Fruit fly (Drosophila melanogaster) whole organism, embryonic: Measurements from ENCODE around the gene Pgant7.

Experiments used
- ATbp ChIP-seq: fragments of 200-800 bp; sonication (Bioruptor generic); optimal IDR thresholded peaks from 2 replicates; lab custom pipeline; 2017; ENCODE audit warnings: missing biosample characterization, mild to moderate bottlenecking, missing genetic modification characterization, missing genetic modification reagents
- Abd-B ChIP-seq: fragments of 200-800 bp; sonication (Bioruptor generic); optimal IDR thresholded peaks from 2 replicates; lab custom pipeline; 2018; ENCODE audit warnings: missing biosample characterization, mild to moderate bottlenecking, missing genetic modification characterization, moderate library complexity
- CG10147 ChIP-seq: fragments of 200-800 bp; sonication (Bioruptor generic); optimal IDR thresholded peaks from 2 replicates; lab custom pipeline; 2019; ENCODE audit warnings: missing biosample characterization, mild to moderate bottlenecking, missing genetic modification characterization, moderate library complexity
- CG10979 ChIP-seq: fragments of 200-800 bp; sonication (Bioruptor generic); optimal IDR thresholded peaks from 2 replicates; lab custom pipeline; 2018; ENCODE audit warnings: missing biosample characterization, mild to moderate bottlenecking, missing genetic modification characterization, moderate library complexity
- CG1233 ChIP-seq: fragments of 200-800 bp; sonication (Bioruptor generic); optimal IDR thresholded peaks from 4 replicates; lab custom pipeline; 2018; ENCODE audit warnings: missing biosample characterization, mild to moderate bottlenecking, missing genetic modification characterization
- CG12391 ChIP-seq: fragments of 200-800 bp; sonication (Bioruptor generic); optimal IDR thresholded peaks from 3 replicates; lab custom pipeline; 2018; ENCODE audit warnings: missing biosample characterization, mild to moderate bottlenecking, missing genetic modification characterization, moderate library complexity
- CG13424 ChIP-seq: fragments of 200-800 bp; sonication (Bioruptor generic); optimal IDR thresholded peaks from 2 replicates; lab custom pipeline; 2019; ENCODE audit warnings: missing biosample characterization, mild to moderate bottlenecking, missing genetic modification characterization, moderate library complexity
- CG14667 ChIP-seq: fragments of 200-800 bp; sonication (Bioruptor generic); IDR thresholded peaks from 2 replicates; pipeline ENCODE4 v1.3.6; 2022; ENCODE audit warnings: missing biosample characterization, missing genetic modification characterization
- CG14860 ChIP-seq: fragments of 200-800 bp; sonication (Bioruptor generic); IDR thresholded peaks from 3 replicates; pipeline ENCODE4 v1.3.6; 2022; ENCODE audit warnings: missing biosample characterization, missing genetic modification characterization; ENCODE audit not compliant: partially characterized antibody
- CG17359 ChIP-seq: fragments of 200-800 bp; sonication (Bioruptor generic); optimal IDR thresholded peaks from 3 replicates; lab custom pipeline; 2018; ENCODE audit warnings: missing biosample characterization, mild to moderate bottlenecking, missing genetic modification characterization, moderate library complexity
- CG2116 ChIP-seq: fragments of 200-800 bp; sonication (Bioruptor generic); optimal IDR thresholded peaks from 3 replicates; lab custom pipeline; 2018; ENCODE audit warnings: missing biosample characterization, mild to moderate bottlenecking, missing genetic modification characterization
- CG2889 ChIP-seq: fragments of 200-800 bp; sonication (Bioruptor generic); IDR thresholded peaks from 3 replicates; pipeline ENCODE4 v1.3.6; 2022; ENCODE audit warnings: missing biosample characterization, missing genetic modification characterization
- CG30403 ChIP-seq: fragments of 200-800 bp; sonication (Bioruptor generic); optimal IDR thresholded peaks from 3 replicates; lab custom pipeline; 2016; ENCODE audit warnings: missing biosample characterization, missing genetic modification characterization
- CG4854 ChIP-seq: fragments of 200-800 bp; sonication (Bioruptor generic); optimal IDR thresholded peaks from 2 replicates; lab custom pipeline; 2016; ENCODE audit warnings: missing biosample characterization, missing genetic modification characterization, inconsistent platforms
- CG7271 ChIP-seq: fragments of 200-800 bp; sonication (Bioruptor generic); optimal IDR thresholded peaks from 2 replicates; lab custom pipeline; 2018; ENCODE audit warnings: missing biosample characterization, mild to moderate bottlenecking, missing genetic modification characterization, moderate library complexity
- CG8281 ChIP-seq: fragments of 200-800 bp; sonication (Bioruptor generic); optimal IDR thresholded peaks from 2 replicates; lab custom pipeline; 2018; ENCODE audit warnings: missing biosample characterization, mild to moderate bottlenecking, missing genetic modification characterization, moderate library complexity
- CG8290 ChIP-seq, 3 experiments: fragments of 200-800 bp; sonication (Bioruptor generic); optimal IDR thresholded peaks; 2 replicates each; lab custom pipeline; 2016 to 2019; ENCODE audit warnings: missing biosample characterization in 3 of 3, missing genetic modification characterization in 3 of 3, mild to moderate bottlenecking in 2 of 3, moderate library complexity in 1 of 3
- CG8478 ChIP-seq: fragments of >200 bp; optimal IDR thresholded peaks from 2 replicates; lab custom pipeline; 2018
- CG9437 ChIP-seq: fragments of 200-800 bp; sonication (Bioruptor generic); optimal IDR thresholded peaks from 2 replicates; lab custom pipeline; 2018; ENCODE audit warnings: missing biosample characterization, mild to moderate bottlenecking, missing genetic modification characterization
- CG9876 ChIP-seq: fragments of 200-800 bp; sonication (Bioruptor generic); optimal IDR thresholded peaks from 2 replicates; lab custom pipeline; 2016; ENCODE audit warnings: missing biosample characterization, missing genetic modification characterization
- Dbx ChIP-seq: fragments of 200-800 bp; sonication (Bioruptor generic); IDR thresholded peaks from 3 replicates; pipeline ENCODE4 v1.3.6; 2022; ENCODE audit warnings: missing biosample characterization, missing genetic modification characterization
- Gug ChIP-seq: fragments of 200-800 bp; sonication (Bioruptor generic); IDR thresholded peaks from 4 replicates; pipeline ENCODE4 v1.3.6; 2022; ENCODE audit warnings: missing biosample characterization, missing genetic modification characterization
- Hand ChIP-seq: fragments of 200-800 bp; sonication (Bioruptor generic); optimal IDR thresholded peaks from 2 replicates; lab custom pipeline; 2017; ENCODE audit warnings: mild to moderate bottlenecking, missing biosample characterization, missing genetic modification reagents, missing genetic modification characterization
- Hsf ChIP-seq: fragments of 200-800 bp; sonication (Bioruptor generic); optimal IDR thresholded peaks from 3 replicates; lab custom pipeline; 2016; ENCODE audit warnings: missing biosample characterization, missing genetic modification characterization
- NK7.1 ChIP-seq: fragments of 200-800 bp; sonication (Bioruptor generic); optimal IDR thresholded peaks from 3 replicates; lab custom pipeline; 2016; ENCODE audit warnings: missing biosample characterization, missing genetic modification characterization
- Six4 ChIP-seq: fragments of 200-800 bp; sonication (Bioruptor generic); optimal IDR thresholded peaks from 2 replicates; lab custom pipeline; 2016; ENCODE audit warnings: missing biosample characterization, missing genetic modification characterization
- Spps ChIP-seq: fragments of 200-800 bp; sonication (Bioruptor generic); optimal IDR thresholded peaks from 2 replicates; lab custom pipeline; 2018; ENCODE audit warnings: missing biosample characterization, mild to moderate bottlenecking, missing genetic modification characterization
- Ssrp ChIP-seq: fragments of 200-800 bp; sonication (Bioruptor generic); optimal IDR thresholded peaks from 2 replicates; lab custom pipeline; 2018; ENCODE audit warnings: missing biosample characterization, mild to moderate bottlenecking, missing genetic modification characterization, moderate library complexity
- abd-A ChIP-seq: fragments of 200-800 bp; sonication (Bioruptor generic); optimal IDR thresholded peaks from 3 replicates; lab custom pipeline; 2019; ENCODE audit warnings: missing biosample characterization, mild to moderate bottlenecking, missing genetic modification characterization, moderate library complexity
- ac ChIP-seq: fragments of 200-800 bp; sonication (Bioruptor generic); optimal IDR thresholded peaks from 3 replicates; lab custom pipeline; 2017; ENCODE audit warnings: missing biosample characterization, mild to moderate bottlenecking, missing genetic modification characterization
- bsh ChIP-seq, 2 experiments: fragments of 200-800 bp; sonication (Bioruptor generic); optimal IDR thresholded peaks; 2 replicates each; lab custom pipeline; 2017 to 2018; ENCODE audit warnings: mild to moderate bottlenecking in 2 of 2, missing biosample characterization in 2 of 2, missing genetic modification characterization in 2 of 2, moderate library complexity in 1 of 2
- dmrt11E ChIP-seq: fragments of 200-800 bp; sonication (Bioruptor generic); optimal IDR thresholded peaks from 3 replicates; lab custom pipeline; 2018; ENCODE audit warnings: missing biosample characterization, mild to moderate bottlenecking, missing genetic modification characterization, moderate library complexity
- ewg ChIP-seq: fragments of 200-800 bp; sonication (Bioruptor generic); optimal IDR thresholded peaks from 3 replicates; lab custom pipeline; 2017; ENCODE audit warnings: mild to moderate bottlenecking, missing biosample characterization, missing genetic modification reagents, missing genetic modification characterization
- fd96Cb ChIP-seq: fragments of 200-800 bp; sonication (Bioruptor generic); optimal IDR thresholded peaks from 2 replicates; lab custom pipeline; 2018; ENCODE audit warnings: missing biosample characterization, mild to moderate bottlenecking, missing genetic modification characterization, moderate library complexity
- grau ChIP-seq: fragments of 200-800 bp; optimal IDR thresholded peaks from 3 replicates; lab custom pipeline; 2019; ENCODE audit warnings: missing biosample characterization, mild to moderate bottlenecking, missing genetic modification characterization, moderate library complexity
- hbn ChIP-seq: fragments of 200-800 bp; sonication (Bioruptor generic); IDR thresholded peaks from 2 replicates; pipeline ENCODE4 v1.3.6; 2022; ENCODE audit warnings: missing biosample characterization, missing genetic modification characterization; ENCODE audit not compliant: partially characterized antibody
- her ChIP-seq: fragments of 200-800 bp; sonication (Bioruptor generic); optimal IDR thresholded peaks from 2 replicates; lab custom pipeline; 2016; ENCODE audit warnings: missing biosample characterization, missing genetic modification characterization
- hkb ChIP-seq, 2 experiments: fragments of 200-800 bp in 1 of 2; fragments of >200 bp in 1 of 2; sonication (Bioruptor generic) in 1 of 2; IDR thresholded peaks in 1 of 2; optimal IDR thresholded peaks in 1 of 2; 2 replicates each; pipeline versions ENCODE4 v1.3.6 to Lab custom; 2017 to 2022; ENCODE audit warnings: missing biosample characterization in 1 of 2, missing genetic modification characterization in 1 of 2
- ind ChIP-seq: fragments of 200-800 bp; sonication (Bioruptor generic); optimal IDR thresholded peaks from 3 replicates; lab custom pipeline; 2016; ENCODE audit warnings: missing biosample characterization, missing genetic modification characterization
- jing ChIP-seq: fragments of 200-800 bp; sonication (Bioruptor generic); optimal IDR thresholded peaks from 2 replicates; lab custom pipeline; 2018; ENCODE audit warnings: missing biosample characterization, mild to moderate bottlenecking, missing genetic modification characterization
- lola ChIP-seq, 3 experiments: fragments of >200 bp in 2 of 3; fragments of 200-800 bp in 1 of 3; sonication (Bioruptor generic) in 1 of 3; optimal IDR thresholded peaks; 2 replicates each; lab custom pipeline; 2017 to 2019; ENCODE audit warnings: missing biosample characterization in 3 of 3, missing genetic modification characterization in 3 of 3, mild to moderate bottlenecking in 1 of 3, moderate library complexity in 1 of 3
- luna ChIP-seq: fragments of 200-800 bp; sonication (Bioruptor generic); optimal IDR thresholded peaks from 2 replicates; lab custom pipeline; 2016; ENCODE audit warnings: missing biosample characterization, missing genetic modification characterization
- nau ChIP-seq: fragments of 200-800 bp; sonication (Bioruptor generic); optimal IDR thresholded peaks from 3 replicates; lab custom pipeline; 2017; ENCODE audit warnings: missing biosample characterization, mild to moderate bottlenecking, missing genetic modification characterization, missing genetic modification reagents
- odd ChIP-seq: fragments of 200-800 bp; sonication (Bioruptor generic); optimal IDR thresholded peaks from 2 replicates; lab custom pipeline; 2017; ENCODE audit warnings: missing biosample characterization, mild to moderate bottlenecking, missing genetic modification characterization
- onecut ChIP-seq: fragments of 200-800 bp; sonication (Bioruptor generic); IDR thresholded peaks from 2 replicates; pipeline ENCODE4 v1.3.6; 2022; ENCODE audit warnings: missing biosample characterization, missing genetic modification characterization
- slp2 ChIP-seq: fragments of 200-800 bp; sonication (Bioruptor generic); optimal IDR thresholded peaks from 2 replicates; lab custom pipeline; 2016; ENCODE audit warnings: missing biosample characterization, missing genetic modification characterization
- twi ChIP-seq: fragments of 200-800 bp; optimal IDR thresholded peaks from 2 replicates; lab custom pipeline; 2019; ENCODE audit warnings: missing biosample characterization, mild to moderate bottlenecking, missing genetic modification characterization, moderate library complexity
- yki ChIP-seq: fragments of >200 bp; optimal IDR thresholded peaks from 3 replicates; lab custom pipeline; 2018

Gene Pgant7

DNA sequence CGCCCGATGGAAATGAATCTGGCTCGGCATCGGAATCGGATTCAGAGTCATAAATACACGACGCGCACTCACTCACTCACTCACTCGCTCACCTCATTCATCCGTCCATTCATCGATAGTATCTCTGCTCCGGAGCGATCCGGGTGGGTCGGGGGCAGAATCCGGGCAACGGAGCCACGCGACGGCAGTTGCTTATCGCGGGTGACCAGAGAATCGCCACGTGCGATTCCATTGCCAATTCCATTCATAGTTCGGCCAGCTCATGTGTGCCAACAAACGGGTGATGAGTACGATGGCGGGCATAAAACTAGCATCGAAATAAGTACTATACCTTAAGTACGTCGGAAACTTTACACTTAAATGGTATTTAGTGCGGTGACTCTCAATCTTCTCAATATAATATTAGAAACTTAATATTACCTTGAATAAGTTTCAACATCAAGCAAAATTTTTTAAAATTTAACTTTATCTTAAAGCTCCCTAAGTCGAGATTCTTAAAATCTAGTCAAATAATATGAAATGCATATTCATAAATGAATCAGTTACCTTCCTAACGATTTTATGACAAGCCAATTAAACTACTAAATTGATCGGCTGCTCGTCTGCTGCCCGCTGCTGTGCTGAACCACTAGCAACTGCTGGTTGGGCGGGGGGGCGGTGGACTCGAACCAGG, 24.9 kb upstream of the Pgant7 start (continued):
- TF ChIP-seq ac (GFP tag; lab: Kevin White, UChicago) (no peak), Hand (no peak), CG9437 (GFP tag; lab: Kevin White, UChicago) (peak; percentile 42), ATbp (GFP tag; lab: Kevin White, UChicago) (peak; percentile 28), bsh (GFP tag; optimal IDR thresholded peaks at IDR 0.05; lab: Kevin White, UChicago) (peak in 1 of 2 experiments; percentile 53), CG10147 (GFP tag; lab: Kevin White, UChicago) (peak; percentile 33), CG7271 (peak; percentile 16), lola (GFP tag; optimal IDR thresholded peaks at IDR 0.05; lab: Kevin White, UChicago) (peak in 1 of 3 experiments; percentile 74), CG9876 (GFP tag; lab: Kevin White, UChicago) (no peak), Six4 (GFP tag; lab: Kevin White, UChicago) (no peak), grau (tag; lab: Kevin White, UChicago) (peak; percentile 47), onecut (GFP tag; lab: Robert Waterston, UW) (0 out of 2 replicates have a peak, but pooled peaks have one; percentile 20), hbn (no peak), Gug (GFP tag; lab: Robert Waterston, UW) (no peak), Spps (tag; lab: Kevin White, UChicago) (peak; percentile 44), abd-A (tag; lab: Kevin White, UChicago) (no peak), NK7.1 (GFP tag; lab: Kevin White, UChicago) (no peak), CG30403 (peak; percentile 48), ewg (peak; percentile 4), CG1233 (peak; percentile 2), Ssrp (peak; percentile 46), yki (no peak), CG14667 (GFP tag; lab: Robert Waterston, UW) (0 out of 2 replicates have a peak, but pooled peaks have one; percentile 8), CG8478 (lab: Kevin White, UChicago) (no peak), her (GFP tag; lab: Kevin White, UChicago) (no peak), CG12391 (tag; lab: Kevin White, UChicago) (peak; percentile 43), CG10979 (tag; lab: Kevin White, UChicago) (peak; percentile 79), fd96Cb (peak; percentile 53), nau (GFP tag; lab: Kevin White, UChicago) (peak; percentile 4), CG13424 (tag; lab: Kevin White, UChicago) (peak; percentile 59), CG4854 (GFP tag; lab: Kevin White, UChicago) (no peak), luna (no peak), Dbx (GFP tag; lab: Robert Waterston, UW) (no peak), Hsf (GFP tag; lab: Kevin White, UChicago) (peak; percentile 40), CG17359 (tag; lab: Kevin White, UChicago) (peak; percentile 34), CG2116 (GFP tag; lab: Kevin White, UChicago) (peak; percentile 14), hkb (optimal IDR thresholded peaks at IDR 0.05; lab: Kevin White, UChicago) (no peak), hkb (GFP tag; IDR thresholded peaks at IDR 0.05; lab: Robert Waterston, UW) (peak; percentile 56), CG8290 (GFP tag; optimal IDR thresholded peaks at IDR 0.05; lab: Kevin White, UChicago) (no peak), CG8290 (tag; optimal IDR thresholded peaks at IDR 0.05; lab: Kevin White, UChicago) (no peak), slp2 (no peak), odd (GFP tag; lab: Kevin White, UChicago) (peak; percentile 9), jing (no peak), CG8281 (tag; lab: Kevin White, UChicago) (no peak), Abd-B (GFP tag; lab: Kevin White, UChicago) (peak; percentile 14), ind (no peak), twi (tag; lab: Kevin White, UChicago) (no peak), CG2889 (GFP tag; lab: Robert Waterston, UW) (no peak), dmrt11E (peak; percentile 68), CG14860 (GFP tag; lab: Robert Waterston, UW) (no peak)
